Fruit fly (Drosophila melanogaster) whole organism, embryonic: ENCODE measurements around the gene CG10226.

Experiments used
- Awh ChIP-seq: fragments of 200-800 bp; sonication (Bioruptor generic); IDR thresholded peaks from 2 replicates; pipeline ENCODE4, ENCODE4 v1.3.6; 2022; ENCODE audit warnings: missing biosample characterization, missing genetic modification characterization
- B-H1 ChIP-seq: fragments of 200-800 bp; sonication (Bioruptor generic); IDR thresholded peaks from 3 replicates; pipeline ENCODE4 v1.3.6; 2022; ENCODE audit warnings: missing biosample characterization, missing genetic modification characterization
- BEAF-32 ChIP-seq: fragments of 200-800 bp; sonication (Bioruptor generic); optimal IDR thresholded peaks from 3 replicates; lab custom pipeline; 2017; ENCODE audit warnings: missing biosample characterization, missing genetic modification characterization, mild to moderate bottlenecking, moderate library complexity, missing genetic modification reagents
- CG13123 ChIP-seq: fragments of 200-800 bp; sonication (Bioruptor generic); optimal IDR thresholded peaks from 2 replicates; lab custom pipeline; 2016; ENCODE audit warnings: missing biosample characterization, missing genetic modification characterization
- CG14710 ChIP-seq: fragments of 200-800 bp; sonication (Bioruptor generic); optimal IDR thresholded peaks from 3 replicates; lab custom pipeline; 2019; ENCODE audit warnings: missing biosample characterization, mild to moderate bottlenecking, missing genetic modification characterization, moderate library complexity
- CG1602 ChIP-seq: fragments of 200-800 bp; sonication (Bioruptor generic); optimal IDR thresholded peaks from 3 replicates; lab custom pipeline; 2016; ENCODE audit warnings: missing biosample characterization, missing genetic modification characterization
- CG16815 ChIP-seq: fragments of 200-800 bp; sonication (Bioruptor generic); optimal IDR thresholded peaks from 3 replicates; lab custom pipeline; 2017; ENCODE audit warnings: missing biosample characterization, mild to moderate bottlenecking, missing genetic modification characterization
- CG17568 ChIP-seq: fragments of 200-800 bp; sonication (Bioruptor generic); optimal IDR thresholded peaks from 2 replicates; lab custom pipeline; 2018; ENCODE audit warnings: missing biosample characterization, mild to moderate bottlenecking, missing genetic modification characterization, moderate library complexity
- CG17802 ChIP-seq: fragments of 200-800 bp; sonication (Bioruptor generic); optimal IDR thresholded peaks from 2 replicates; lab custom pipeline; 2018; ENCODE audit warnings: missing biosample characterization, mild to moderate bottlenecking, missing genetic modification characterization, moderate library complexity
- CG1792 ChIP-seq: fragments of 200-800 bp; sonication (Bioruptor generic); optimal IDR thresholded peaks from 2 replicates; lab custom pipeline; 2016; ENCODE audit warnings: missing biosample characterization, missing genetic modification characterization
- CG18764 ChIP-seq: fragments of 200-800 bp; sonication (Bioruptor generic); optimal IDR thresholded peaks from 3 replicates; lab custom pipeline; 2016; ENCODE audit warnings: missing biosample characterization, missing genetic modification characterization
- CG31224 ChIP-seq: fragments of 200-800 bp; sonication (Bioruptor generic); IDR thresholded peaks from 2 replicates; pipeline ENCODE4 v1.3.6; 2022; ENCODE audit warnings: missing biosample characterization, missing genetic modification characterization
- CG31365 ChIP-seq: fragments of 200-800 bp; sonication (Bioruptor generic); optimal IDR thresholded peaks from 2 replicates; lab custom pipeline; 2018; ENCODE audit warnings: missing biosample characterization, mild to moderate bottlenecking, missing genetic modification characterization
- CG32532 ChIP-seq: fragments of 200-800 bp; sonication (Bioruptor generic); IDR thresholded peaks from 2 replicates; pipeline ENCODE4 v1.3.6; 2022; ENCODE audit warnings: missing biosample characterization, missing genetic modification characterization
- CG42726 ChIP-seq: fragments of 200-800 bp; sonication (Bioruptor generic); IDR thresholded peaks from 2 replicates; pipeline ENCODE4 v1.3.6; 2022; ENCODE audit warnings: missing biosample characterization, missing genetic modification characterization; ENCODE audit not compliant: partially characterized antibody
- CG43689 ChIP-seq: fragments of 200-800 bp; sonication (Bioruptor generic); IDR thresholded peaks from 2 replicates; pipeline ENCODE4 v1.3.6; 2022; ENCODE audit warnings: missing biosample characterization, missing genetic modification characterization
- CG7786 ChIP-seq: fragments of 200-800 bp; sonication (Bioruptor generic); optimal IDR thresholded peaks from 2 replicates; lab custom pipeline; 2016; ENCODE audit warnings: missing biosample characterization, missing genetic modification characterization
- CG7928 ChIP-seq: fragments of 200-800 bp; sonication (Bioruptor generic); optimal IDR thresholded peaks from 2 replicates; lab custom pipeline; 2017; ENCODE audit warnings: missing biosample characterization, mild to moderate bottlenecking, missing genetic modification characterization
- CG8478 ChIP-seq: fragments of >200 bp; optimal IDR thresholded peaks from 2 replicates; lab custom pipeline; 2018
- Camta ChIP-seq: fragments of 200-800 bp; sonication (Bioruptor generic); optimal IDR thresholded peaks from 2 replicates; lab custom pipeline; 2016; ENCODE audit warnings: missing biosample characterization, missing genetic modification characterization
- D19B ChIP-seq: fragments of 200-800 bp; sonication (Bioruptor generic); optimal IDR thresholded peaks from 2 replicates; lab custom pipeline; 2017; ENCODE audit warnings: missing biosample characterization, mild to moderate bottlenecking, missing genetic modification characterization
- Elba2 ChIP-seq: fragments of 200-800 bp; sonication (Bioruptor generic); optimal IDR thresholded peaks from 3 replicates; lab custom pipeline; 2016; ENCODE audit warnings: missing biosample characterization, missing genetic modification characterization
- Fer1 ChIP-seq: fragments of 200-800 bp; sonication (Bioruptor generic); optimal IDR thresholded peaks from 2 replicates; lab custom pipeline; 2017; ENCODE audit warnings: missing biosample characterization, mild to moderate bottlenecking, missing genetic modification characterization
- Kr ChIP-seq: fragments of 200-800 bp; sonication (Bioruptor generic); optimal IDR thresholded peaks from 2 replicates; lab custom pipeline; 2017; ENCODE audit warnings: missing biosample characterization, mild to moderate bottlenecking, missing genetic modification characterization
- Mad ChIP-seq: fragments of 200-800 bp; sonication (Bioruptor generic); optimal IDR thresholded peaks from 2 replicates; lab custom pipeline; 2016; ENCODE audit warnings: missing biosample characterization, missing genetic modification characterization
- Meics ChIP-seq: fragments of 200-800 bp; sonication (Bioruptor generic); optimal IDR thresholded peaks from 2 replicates; lab custom pipeline; 2017; ENCODE audit warnings: missing biosample characterization, mild to moderate bottlenecking, missing genetic modification characterization
- NFAT ChIP-seq: fragments of 200-800 bp; sonication (Bioruptor generic); IDR thresholded peaks from 2 replicates; pipeline ENCODE4 v1.3.6; 2022; ENCODE audit warnings: missing biosample characterization, missing genetic modification characterization
- NfI ChIP-seq: fragments of 200-800 bp; sonication (Bioruptor generic); optimal IDR thresholded peaks from 3 replicates; lab custom pipeline; 2018; ENCODE audit warnings: missing biosample characterization, mild to moderate bottlenecking, missing genetic modification characterization, moderate library complexity
- Pdp1 ChIP-seq, 2 experiments: fragments of 200-800 bp; sonication (Bioruptor generic); optimal IDR thresholded peaks; 3 replicates each; lab custom pipeline; 2016; ENCODE audit warnings: missing biosample characterization in 2 of 2, missing genetic modification characterization in 2 of 2, mild to moderate bottlenecking in 1 of 2, moderate library complexity in 1 of 2
- Xrp1 ChIP-seq: fragments of 200-800 bp; sonication (Bioruptor generic); IDR thresholded peaks from 2 replicates; pipeline ENCODE4 v1.3.6; 2022; ENCODE audit warnings: missing biosample characterization, missing genetic modification characterization
- ara ChIP-seq: fragments of 200-800 bp; sonication (Bioruptor generic); IDR thresholded peaks from 2 replicates; pipeline ENCODE4 v1.3.6; 2022; ENCODE audit warnings: missing biosample characterization, missing genetic modification characterization
- bbx ChIP-seq: fragments of 200-800 bp; sonication (Bioruptor generic); IDR thresholded peaks from 2 replicates; pipeline ENCODE4 v1.3.6; 2022; ENCODE audit warnings: missing biosample characterization, missing genetic modification characterization; ENCODE audit not compliant: partially characterized antibody
- caup ChIP-seq: fragments of 200-800 bp; sonication (Bioruptor generic); optimal IDR thresholded peaks from 3 replicates; lab custom pipeline; 2017; ENCODE audit warnings: missing biosample characterization, mild to moderate bottlenecking, missing genetic modification characterization, moderate library complexity; ENCODE audit not compliant: severe bottlenecking
- danr ChIP-seq: fragments of 200-800 bp; sonication (Bioruptor generic); IDR thresholded peaks from 2 replicates; pipeline ENCODE4 v1.3.6; 2022; ENCODE audit warnings: missing biosample characterization, missing genetic modification characterization
- ham ChIP-seq: fragments of 200-800 bp; sonication (Bioruptor generic); IDR thresholded peaks from 2 replicates; pipeline ENCODE4 v1.3.6; 2022; ENCODE audit warnings: missing biosample characterization, missing genetic modification characterization
- ind ChIP-seq: fragments of 200-800 bp; sonication (Bioruptor generic); optimal IDR thresholded peaks from 3 replicates; lab custom pipeline; 2016; ENCODE audit warnings: missing biosample characterization, missing genetic modification characterization
- lab ChIP-seq: fragments of 200-800 bp; sonication (Bioruptor generic); optimal IDR thresholded peaks from 3 replicates; lab custom pipeline; 2017; ENCODE audit warnings: missing biosample characterization, missing genetic modification characterization, mild to moderate bottlenecking, moderate library complexity, missing genetic modification reagents
- mld ChIP-seq: fragments of 200-800 bp; sonication (Bioruptor generic); IDR thresholded peaks from 3 replicates; pipeline ENCODE4 v1.3.6; 2022; ENCODE audit warnings: missing biosample characterization, missing genetic modification characterization; ENCODE audit not compliant: partially characterized antibody
- nau ChIP-seq: fragments of 200-800 bp; sonication (Bioruptor generic); optimal IDR thresholded peaks from 3 replicates; lab custom pipeline; 2017; ENCODE audit warnings: missing biosample characterization, mild to moderate bottlenecking, missing genetic modification characterization, missing genetic modification reagents
- nom ChIP-seq: fragments of 200-800 bp; sonication (Bioruptor generic); optimal IDR thresholded peaks from 2 replicates; lab custom pipeline; 2017; ENCODE audit warnings: missing biosample characterization, missing genetic modification characterization, mild to moderate bottlenecking, moderate library complexity, missing genetic modification reagents
- peb ChIP-seq: fragments of 200-800 bp; sonication (Bioruptor generic); IDR thresholded peaks from 2 replicates; pipeline ENCODE4 v1.3.6; 2022; ENCODE audit warnings: missing biosample characterization, missing genetic modification characterization
- pfk ChIP-seq: fragments of 200-800 bp; sonication (Bioruptor generic); optimal IDR thresholded peaks from 2 replicates; lab custom pipeline; 2018; ENCODE audit warnings: missing biosample characterization, mild to moderate bottlenecking, missing genetic modification characterization, moderate library complexity
- rib ChIP-seq: fragments of 200-800 bp; sonication (Bioruptor generic); IDR thresholded peaks from 2 replicates; pipeline ENCODE4 v1.3.6; 2022; ENCODE audit warnings: missing biosample characterization, missing genetic modification characterization
- ro ChIP-seq: fragments of 200-800 bp; sonication (Bioruptor generic); IDR thresholded peaks from 2 replicates; pipeline ENCODE4 v1.3.6; 2022; ENCODE audit warnings: missing biosample characterization, missing genetic modification characterization
- slbo ChIP-seq: fragments of 200-800 bp; sonication (Bioruptor generic); IDR thresholded peaks from 2 replicates; pipeline ENCODE4 v1.3.6; 2022; ENCODE audit warnings: missing biosample characterization, missing genetic modification characterization
- tap ChIP-seq: fragments of 200-800 bp; optimal IDR thresholded peaks from 3 replicates; lab custom pipeline; 2019; ENCODE audit warnings: missing biosample characterization, mild to moderate bottlenecking, missing genetic modification characterization, moderate library complexity
- tio ChIP-seq: fragments of 200-800 bp; sonication (Bioruptor generic); optimal IDR thresholded peaks from 2 replicates; lab custom pipeline; 2017; ENCODE audit warnings: missing biosample characterization, missing genetic modification characterization, inconsistent platforms
- unpg ChIP-seq: fragments of 200-800 bp; sonication (Bioruptor generic); optimal IDR thresholded peaks from 3 replicates; lab custom pipeline; 2018; ENCODE audit warnings: missing biosample characterization, mild to moderate bottlenecking, missing genetic modification characterization, moderate library complexity
- wek ChIP-seq: fragments of 200-800 bp; sonication (Bioruptor generic); optimal IDR thresholded peaks from 3 replicates; lab custom pipeline; 2018; ENCODE audit warnings: missing biosample characterization, mild to moderate bottlenecking, missing genetic modification characterization, moderate library complexity
- zen ChIP-seq: fragments of 200-800 bp; sonication (Bioruptor generic); optimal IDR thresholded peaks from 3 replicates; lab custom pipeline; 2018; ENCODE audit warnings: missing biosample characterization, mild to moderate bottlenecking, missing genetic modification characterization, moderate library complexity

Gene CG10226

DNA sequence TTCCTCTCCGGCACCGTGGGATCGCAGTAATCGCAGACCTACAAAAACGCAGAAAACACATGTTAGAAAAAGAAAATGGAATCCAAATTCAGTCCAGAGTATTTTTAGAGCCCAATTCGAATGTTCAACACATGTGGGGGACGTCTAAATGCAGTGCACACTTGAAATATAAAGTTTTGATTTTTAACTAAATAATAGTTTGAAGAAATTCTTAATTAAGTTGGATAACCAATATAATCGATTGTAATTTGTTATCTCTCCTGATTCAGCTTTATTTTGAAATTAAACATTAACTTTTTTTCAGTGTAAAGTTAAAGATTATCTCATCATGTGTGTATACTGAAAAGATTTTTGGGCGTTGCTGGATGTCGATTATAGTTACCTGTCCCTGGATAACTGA, 22.7 kb downstream of the CG10226 start (continued):
- TF ChIP-seq CG13123 (GFP tag; lab: Kevin White, UChicago) (peak; percentile 55), CG17802 (peak; percentile 16), NFAT (GFP tag; lab: Robert Waterston, UW) (no peak), CG17568 (GFP tag; lab: Kevin White, UChicago) (no peak), lab (GFP tag; lab: Kevin White, UChicago) (peak; percentile 43), CG42726 (GFP tag; lab: Robert Waterston, UW) (no peak), bbx (GFP tag; lab: Robert Waterston, UW) (no peak), Meics (GFP tag; lab: Kevin White, UChicago) (no peak), Camta (peak; percentile 44), CG1602 (GFP tag; lab: Kevin White, UChicago) (peak; percentile 64), B-H1 (GFP tag; lab: Robert Waterston, UW) (no peak), CG32532 (GFP tag; lab: Robert Waterston, UW) (peak; percentile 35; the same call in 1 of the 2 replicates), caup (GFP tag; lab: Kevin White, UChicago) (no peak), mld (GFP tag; lab: Robert Waterston, UW) (no peak), rib (GFP tag; lab: Robert Waterston, UW) (no peak), CG14710 (tag; lab: Kevin White, UChicago) (peak; percentile 81), nom (GFP tag; lab: Kevin White, UChicago) (no peak), peb (GFP tag; lab: Robert Waterston, UW) (peak; percentile 70), CG31224 (GFP tag; lab: Robert Waterston, UW) (no peak), CG7786 (GFP tag; lab: Kevin White, UChicago) (no peak), CG31365 (tag; lab: Kevin White, UChicago) (no peak), Mad (GFP tag; lab: Kevin White, UChicago) (peak; percentile 14), ind (GFP tag; lab: Kevin White, UChicago) (peak; percentile 55), Awh (GFP tag; lab: Robert Waterston, UW) (peak; percentile 78), BEAF-32 (no peak), CG43689 (GFP tag; lab: Robert Waterston, UW) (no peak), Fer1 (no peak), ara (GFP tag; lab: Robert Waterston, UW) (peak; percentile 81), tio (GFP tag; lab: Kevin White, UChicago) (no peak), D19B (GFP tag; lab: Kevin White, UChicago) (no peak), CG1792 (no peak), wek (GFP tag; lab: Kevin White, UChicago) (no peak), CG16815 (GFP tag; lab: Kevin White, UChicago) (peak; percentile 55), Elba2 (GFP tag; lab: Kevin White, UChicago) (no peak), pfk (GFP tag; lab: Kevin White, UChicago) (no peak), nau (no peak), ham (GFP tag; lab: Robert Waterston, UW) (no peak), NfI (no peak), CG7928 (GFP tag; lab: Kevin White, UChicago) (no peak), ro (no peak), unpg (GFP tag; lab: Kevin White, UChicago) (peak; percentile 88), Kr (GFP tag; lab: Kevin White, UChicago) (no peak), zen (tag; lab: Kevin White, UChicago) (peak; percentile 52), CG18764 (peak; percentile 44), slbo (peak; percentile 41; the same call in 1 of the 2 replicates), tap (peak; percentile 78), CG8478 (lab: Kevin White, UChicago) (no peak), danr (no peak; the same call in 1 of the 2 replicates), Pdp1 (GFP tag; optimal IDR thresholded peaks at IDR 0.05; lab: Kevin White, UChicago) (peak; percentile 22 to 75), Xrp1 (GFP tag; lab: Robert Waterston, UW) (peak; percentile 87)
